Fruit fly (Drosophila melanogaster) whole organism, embryonic: ENCODE measurements around the gene CG13995.

Experiments
- CG10147 ChIP-seq: fragments of 200-800 bp; sonication (Bioruptor generic); optimal IDR thresholded peaks from 2 replicates; lab custom pipeline; 2019; ENCODE audit warnings: missing biosample characterization, mild to moderate bottlenecking, missing genetic modification characterization, moderate library complexity
- CG10321 ChIP-seq: fragments of 200-800 bp; sonication (Bioruptor generic); IDR thresholded peaks from 2 replicates; pipeline ENCODE4 v1.3.6; 2022; ENCODE audit warnings: missing biosample characterization, missing genetic modification characterization
- CG11456 ChIP-seq: fragments of 200-800 bp; sonication (Bioruptor generic); IDR thresholded peaks from 3 replicates; pipeline ENCODE4 v1.3.6; 2022; ENCODE audit warnings: missing biosample characterization, missing genetic modification characterization
- CG14710 ChIP-seq: fragments of 200-800 bp; sonication (Bioruptor generic); optimal IDR thresholded peaks from 3 replicates; lab custom pipeline; 2019; ENCODE audit warnings: missing biosample characterization, mild to moderate bottlenecking, missing genetic modification characterization, moderate library complexity
- CG16779 ChIP-seq: fragments of 200-800 bp; sonication (Bioruptor generic); IDR thresholded peaks from 2 replicates; pipeline ENCODE4 v1.3.6; 2022; ENCODE audit warnings: missing biosample characterization, missing genetic modification characterization
- CG17186 ChIP-seq: fragments of 200-800 bp; sonication (Bioruptor generic); optimal IDR thresholded peaks from 3 replicates; lab custom pipeline; 2017; ENCODE audit warnings: missing biosample characterization, missing genetic modification reagents, missing genetic modification characterization
- CG17359 ChIP-seq: fragments of 200-800 bp; sonication (Bioruptor generic); optimal IDR thresholded peaks from 3 replicates; lab custom pipeline; 2018; ENCODE audit warnings: missing biosample characterization, mild to moderate bottlenecking, missing genetic modification characterization, moderate library complexity
- CG17829 ChIP-seq: fragments of 200-800 bp; optimal IDR thresholded peaks from 2 replicates; lab custom pipeline; 2019; ENCODE audit warnings: missing biosample characterization, mild to moderate bottlenecking, missing genetic modification characterization, moderate library complexity
- CG2712 ChIP-seq: fragments of 200-800 bp; optimal IDR thresholded peaks from 3 replicates; lab custom pipeline; 2019; ENCODE audit warnings: missing biosample characterization, mild to moderate bottlenecking, missing genetic modification characterization, moderate library complexity
- CG3163 ChIP-seq: fragments of 200-800 bp; sonication (Bioruptor generic); optimal IDR thresholded peaks from 3 replicates; lab custom pipeline; 2016; ENCODE audit warnings: missing biosample characterization, missing genetic modification characterization
- CG32772 ChIP-seq: fragments of 200-800 bp; sonication (Bioruptor generic); IDR thresholded peaks from 2 replicates; pipeline ENCODE4 v1.3.6; 2022; ENCODE audit warnings: missing biosample characterization, missing genetic modification characterization
- CG33557 ChIP-seq: fragments of 200-800 bp; sonication (Bioruptor generic); optimal IDR thresholded peaks from 2 replicates; lab custom pipeline; 2019; ENCODE audit warnings: missing biosample characterization, mild to moderate bottlenecking, missing genetic modification characterization, moderate library complexity
- CG4360 ChIP-seq: fragments of 200-800 bp; sonication (Bioruptor generic); IDR thresholded peaks from 2 replicates; pipeline ENCODE4 v1.3.6; 2022; ENCODE audit warnings: missing biosample characterization, missing genetic modification characterization
- CG4404 ChIP-seq: fragments of 200-800 bp; sonication (Bioruptor generic); IDR thresholded peaks from 2 replicates; pipeline ENCODE4 v1.3.6; 2022; ENCODE audit warnings: missing biosample characterization, missing genetic modification characterization
- CG4730 ChIP-seq: fragments of 200-800 bp; sonication (Bioruptor generic); IDR thresholded peaks from 2 replicates; pipeline ENCODE4 v1.3.6; 2022; ENCODE audit warnings: missing biosample characterization, missing genetic modification characterization
- CG4820 ChIP-seq: fragments of 200-800 bp; sonication (Bioruptor generic); optimal IDR thresholded peaks from 3 replicates; lab custom pipeline; 2016; ENCODE audit warnings: missing biosample characterization, missing genetic modification characterization
- CG6254 ChIP-seq: fragments of 200-800 bp; sonication (Bioruptor generic); optimal IDR thresholded peaks from 3 replicates; lab custom pipeline; 2017; ENCODE audit warnings: mild to moderate bottlenecking, missing biosample characterization, missing genetic modification reagents, missing genetic modification characterization
- CG6689 ChIP-seq: fragments of 200-800 bp; sonication (Bioruptor generic); IDR thresholded peaks from 2 replicates; pipeline ENCODE4 v1.3.6; 2022; ENCODE audit warnings: missing biosample characterization, missing genetic modification characterization
- Camta ChIP-seq: fragments of 200-800 bp; sonication (Bioruptor generic); optimal IDR thresholded peaks from 2 replicates; lab custom pipeline; 2016; ENCODE audit warnings: missing biosample characterization, missing genetic modification characterization
- Dp ChIP-seq: fragments of 200-800 bp; sonication (Bioruptor generic); optimal IDR thresholded peaks from 2 replicates; lab custom pipeline; 2018; ENCODE audit warnings: missing biosample characterization, mild to moderate bottlenecking, missing genetic modification characterization, moderate library complexity
- Hr78 ChIP-seq, 2 experiments: fragments of 200-800 bp in 1 of 2; fragments of >200 bp in 1 of 2; sonication (Bioruptor generic) in 1 of 2; optimal IDR thresholded peaks; 2 replicates each; lab custom pipeline; 2017 to 2019; ENCODE audit warnings: missing biosample characterization in 2 of 2, missing genetic modification characterization in 2 of 2, mild to moderate bottlenecking in 1 of 2, moderate library complexity in 1 of 2
- MESR4 ChIP-seq: fragments of 200-800 bp; sonication (Bioruptor generic); optimal IDR thresholded peaks from 2 replicates; lab custom pipeline; 2018; ENCODE audit warnings: missing biosample characterization, mild to moderate bottlenecking, missing genetic modification characterization, moderate library complexity
- Oaz ChIP-seq: fragments of 200-800 bp; sonication (Bioruptor generic); IDR thresholded peaks from 2 replicates; pipeline ENCODE4 v1.3.6; 2022; ENCODE audit warnings: missing biosample characterization, missing genetic modification characterization
- Pdp1 ChIP-seq, 2 experiments: fragments of 200-800 bp; sonication (Bioruptor generic); optimal IDR thresholded peaks; 3 replicates each; lab custom pipeline; 2016; ENCODE audit warnings: missing biosample characterization in 2 of 2, missing genetic modification characterization in 2 of 2, mild to moderate bottlenecking in 1 of 2, moderate library complexity in 1 of 2
- bab2 ChIP-seq: fragments of 200-800 bp; sonication (Bioruptor generic); optimal IDR thresholded peaks from 2 replicates; lab custom pipeline; 2016; ENCODE audit warnings: missing biosample characterization, missing genetic modification characterization
- bsh ChIP-seq, 2 experiments: fragments of 200-800 bp; sonication (Bioruptor generic); optimal IDR thresholded peaks; 2 replicates each; lab custom pipeline; 2017 to 2018; ENCODE audit warnings: mild to moderate bottlenecking in 2 of 2, missing biosample characterization in 2 of 2, missing genetic modification characterization in 2 of 2, moderate library complexity in 1 of 2
- btn ChIP-seq: fragments of 200-800 bp; sonication (Bioruptor generic); optimal IDR thresholded peaks from 2 replicates; lab custom pipeline; 2016; ENCODE audit warnings: missing biosample characterization, missing genetic modification characterization
- cas ChIP-seq: fragments of 200-800 bp; sonication (Bioruptor generic); IDR thresholded peaks from 2 replicates; pipeline ENCODE4 v1.3.6; 2022; ENCODE audit warnings: missing biosample characterization, missing genetic modification characterization
- crp ChIP-seq, 2 experiments: fragments of 200-800 bp; sonication (Bioruptor generic); optimal IDR thresholded peaks; 2 replicates in 1 of 2; 3 replicates in 1 of 2; lab custom pipeline; 2017; ENCODE audit warnings: missing biosample characterization in 2 of 2, missing genetic modification characterization in 2 of 2, mild to moderate bottlenecking in 1 of 2, moderate library complexity in 1 of 2
- dimm ChIP-seq: fragments of 200-800 bp; sonication (Bioruptor generic); IDR thresholded peaks from 2 replicates; pipeline ENCODE4 v1.3.6; 2022; ENCODE audit warnings: missing biosample characterization, missing genetic modification characterization
- eyg ChIP-seq: fragments of 200-800 bp; sonication (Bioruptor generic); optimal IDR thresholded peaks from 3 replicates; lab custom pipeline; 2016; ENCODE audit warnings: missing biosample characterization, missing genetic modification characterization
- fd96Cb ChIP-seq: fragments of 200-800 bp; sonication (Bioruptor generic); optimal IDR thresholded peaks from 2 replicates; lab custom pipeline; 2018; ENCODE audit warnings: missing biosample characterization, mild to moderate bottlenecking, missing genetic modification characterization, moderate library complexity
- grn ChIP-seq: fragments of 200-800 bp; sonication (Bioruptor generic); optimal IDR thresholded peaks from 3 replicates; lab custom pipeline; 2017; ENCODE audit warnings: missing biosample characterization, missing genetic modification characterization
- h ChIP-seq: fragments of >200 bp; optimal IDR thresholded peaks from 2 replicates; lab custom pipeline; 2017
- lov ChIP-seq, 2 experiments: fragments of 200-800 bp in 1 of 2; fragments of >200 bp in 1 of 2; sonication (Bioruptor generic) in 1 of 2; IDR thresholded peaks in 1 of 2; optimal IDR thresholded peaks in 1 of 2; 2 replicates in 1 of 2; 3 replicates in 1 of 2; pipeline versions ENCODE4 v1.3.6 to Lab custom; 2017 to 2022; ENCODE audit warnings: missing biosample characterization in 1 of 2, missing genetic modification characterization in 1 of 2
- mirr ChIP-seq: fragments of 200-800 bp; sonication (Bioruptor generic); optimal IDR thresholded peaks from 3 replicates; lab custom pipeline; 2018; ENCODE audit warnings: missing biosample characterization, mild to moderate bottlenecking, missing genetic modification characterization
- otp ChIP-seq: fragments of 200-800 bp; sonication (Bioruptor generic); IDR thresholded peaks from 3 replicates; pipeline ENCODE4, ENCODE4 v1.3.6; 2022; ENCODE audit warnings: missing biosample characterization, missing genetic modification characterization
- prd ChIP-seq, 3 experiments: fragments of >200 bp in 2 of 3; fragments of 200-800 bp in 1 of 3; sonication (Bioruptor generic) in 1 of 3; optimal IDR thresholded peaks in 2 of 3; IDR thresholded peaks in 1 of 3; 2 replicates in 2 of 3; 3 replicates in 1 of 3; pipeline versions ENCODE4 v1.3.6 to Lab custom; 2017 to 2022; ENCODE audit warnings: missing biosample characterization in 1 of 3, missing genetic modification characterization in 1 of 3
- seq ChIP-seq: fragments of 200-800 bp; sonication (Bioruptor generic); IDR thresholded peaks from 2 replicates; pipeline ENCODE4 v1.3.6; 2022; ENCODE audit warnings: missing biosample characterization, missing genetic modification characterization
- slp2 ChIP-seq: fragments of 200-800 bp; sonication (Bioruptor generic); optimal IDR thresholded peaks from 2 replicates; lab custom pipeline; 2016; ENCODE audit warnings: missing biosample characterization, missing genetic modification characterization
- sr ChIP-seq: fragments of 200-800 bp; sonication (Bioruptor generic); IDR thresholded peaks from 3 replicates; pipeline ENCODE4 v1.3.6; 2022; ENCODE audit warnings: missing biosample characterization, missing genetic modification characterization
- tup ChIP-seq: fragments of 200-800 bp; sonication (Bioruptor generic); optimal IDR thresholded peaks from 2 replicates; lab custom pipeline; 2016; ENCODE audit warnings: missing biosample characterization, mild to moderate bottlenecking, missing genetic modification characterization, moderate library complexity
- unpg ChIP-seq: fragments of 200-800 bp; sonication (Bioruptor generic); optimal IDR thresholded peaks from 3 replicates; lab custom pipeline; 2018; ENCODE audit warnings: missing biosample characterization, mild to moderate bottlenecking, missing genetic modification characterization, moderate library complexity

Gene CG13995

DNA sequence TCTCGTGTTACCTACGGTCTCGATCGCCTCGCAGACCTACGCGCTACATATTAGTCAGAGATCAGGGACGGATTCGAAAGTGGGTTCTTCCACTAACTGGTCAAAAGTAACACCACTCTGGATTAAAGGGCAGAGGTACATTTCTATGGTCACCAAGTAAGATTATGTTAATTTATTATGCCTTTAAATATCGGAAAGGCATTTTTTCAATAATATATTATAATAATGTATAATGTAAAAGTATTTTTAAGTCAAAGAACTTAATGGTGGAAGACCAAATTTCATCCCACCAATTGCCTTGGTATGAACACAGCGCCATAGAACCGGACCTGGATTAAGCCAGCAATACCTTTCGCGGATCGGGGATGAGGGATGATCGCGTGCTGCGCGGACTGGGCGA is 31.3 kb upstream of the CG13995 start (continued):
- TF ChIP-seq MESR4 (GFP tag; lab: Kevin White, UChicago) (no peak), sr (GFP tag; lab: Robert Waterston, UW) (no peak), crp (GFP tag; optimal IDR thresholded peaks at IDR 0.05; lab: Kevin White, UChicago) (no peak), CG2712 (peak; percentile 70), Camta (GFP tag; lab: Kevin White, UChicago) (no peak), CG17359 (tag; lab: Kevin White, UChicago) (peak; percentile 18), CG33557 (GFP tag; lab: Kevin White, UChicago) (no peak), lov (optimal IDR thresholded peaks at IDR 0.05; lab: Kevin White, UChicago) (no peak), lov (GFP tag; IDR thresholded peaks at IDR 0.05; lab: Robert Waterston, UW) (no peak), cas (GFP tag; lab: Robert Waterston, UW) (no peak), CG4730 (GFP tag; lab: Robert Waterston, UW) (no peak), mirr (GFP tag; lab: Kevin White, UChicago) (no peak), prd (optimal IDR thresholded peaks at IDR 0.05; lab: Kevin White, UChicago) (no peak), prd (GFP tag; IDR thresholded peaks at IDR 0.05; lab: Robert Waterston, UW) (peak; percentile 30; the same call in 1 of the 3 replicates), slp2 (no peak), Oaz (GFP tag; lab: Robert Waterston, UW) (no peak), seq (no peak), tup (GFP tag; lab: Kevin White, UChicago) (no peak), CG32772 (GFP tag; lab: Robert Waterston, UW) (no peak), otp (GFP tag; lab: Robert Waterston, UW) (no peak), CG3163 (GFP tag; lab: Kevin White, UChicago) (no peak), CG6689 (0 out of 2 replicates have a peak, but pooled peaks have one; percentile 24), CG11456 (GFP tag; lab: Robert Waterston, UW) (no peak), Hr78 (GFP tag; optimal IDR thresholded peaks at IDR 0.05; lab: Kevin White, UChicago) (no peak), CG4404 (peak; percentile 68), grn (no peak), CG10321 (GFP tag; lab: Robert Waterston, UW) (no peak), Dp (GFP tag; lab: Kevin White, UChicago) (no peak), dimm (GFP tag; lab: Robert Waterston, UW) (no peak), Pdp1 (GFP tag; optimal IDR thresholded peaks at IDR 0.05; lab: Kevin White, UChicago) (no peak), h (lab: Kevin White, UChicago) (no peak), bab2 (GFP tag; lab: Kevin White, UChicago) (no peak), CG4360 (GFP tag; lab: Robert Waterston, UW) (no peak), CG16779 (GFP tag; lab: Robert Waterston, UW) (no peak), bsh (GFP tag; optimal IDR thresholded peaks at IDR 0.05; lab: Kevin White, UChicago) (peak; percentile 31 to 34), CG4820 (GFP tag; lab: Kevin White, UChicago) (no peak), CG17829 (tag; lab: Kevin White, UChicago) (peak; percentile 40), btn (GFP tag; lab: Kevin White, UChicago) (no peak), CG17186 (no peak), fd96Cb (tag; lab: Kevin White, UChicago) (peak; percentile 23), CG14710 (tag; lab: Kevin White, UChicago) (peak; percentile 54), CG6254 (GFP tag; lab: Kevin White, UChicago) (peak; percentile 1), unpg (GFP tag; lab: Kevin White, UChicago) (no peak), CG10147 (GFP tag; lab: Kevin White, UChicago) (no peak), eyg (GFP tag; lab: Kevin White, UChicago) (no peak)
